Fruit fly (Drosophila melanogaster) whole organism, larva: ENCODE measurements around the gene sbr.
A peak's percentile ranks its signal among the peaks of the same experiment; 100 is the strongest.

Experiments
- noc ChIP-seq: fragments of 200-800 bp; sonication (Bioruptor generic); optimal IDR thresholded peaks from 3 replicates; lab custom pipeline; 2019; ENCODE audit warnings: missing biosample characterization, mild to moderate bottlenecking, missing genetic modification characterization, moderate library complexity

The sbr gene

dm6 chrX:10784812-10785638 lies 61.9 kb downstream of the sbr start:
- TF ChIP-seq noc (tag; lab: Kevin White, UChicago): no peak

dm6 chrX:10784330-10784778 lies 62.5 kb downstream of the sbr start:
- TF ChIP-seq noc (tag; lab: Kevin White, UChicago): peak; percentile 8

dm6 chrX:10783374-10784064 lies 63.4 kb downstream of the sbr start:
- TF ChIP-seq noc (tag; lab: Kevin White, UChicago): peak; percentile 9
